Worm (Caenorhabditis elegans): ENCODE data around the gene C06A1.7.
A peak's percentile ranks its signal among the peaks of the same experiment; 100 is the strongest.

- TF ChIP-seq egl-27 (tag; optimal IDR thresholded peaks at IDR 0.05) (no peak), sma-3 (GFP tag; optimal IDR thresholded peaks at IDR 0.05) (no peak), blmp-1 (tag; optimal IDR thresholded peaks at IDR 0.05; ENCODE audit: insufficient read depth) (peak; percentile 61), unc-39 (tag; optimal IDR thresholded peaks at IDR 0.05) (no peak), nhr-11 (tag; optimal IDR thresholded peaks at IDR 0.05) (no peak), ztf-11 (tag; optimal IDR thresholded peaks at IDR 0.05) (no peak), lin-13 (GFP tag; optimal IDR thresholded peaks at IDR 0.05) (no peak), mdl-1 (tag; optimal IDR thresholded peaks at IDR 0.05) (no peak), alr-1 (tag; optimal IDR thresholded peaks at IDR 0.05) (no peak), nhr-77 (tag; optimal IDR thresholded peaks at IDR 0.05) (no peak)
Measured at ce11 chrII:10607238-10607961, 42.7 kb downstream of the C06A1.7 start, which contains the start of gene ccm-3.

Measured in whole organism, L2 larva.